Worm (Caenorhabditis elegans) whole organism, L2 larva: ENCODE data around the gene che-12.

Experiments
- R02D3.7 ChIP-seq: fragments of 150-350 bp; optimal IDR thresholded peaks from 2 replicates; lab custom pipeline; 2014; ENCODE audit warnings: missing biosample characterization, missing genetic modification characterization
- Y55F3AM.14 ChIP-seq: fragments of 200-800 bp; sonication (Bioruptor generic); optimal IDR thresholded peaks from 2 replicates; lab custom pipeline; 2018; ENCODE audit warnings: mild to moderate bottlenecking, missing genetic modification characterization, missing compliant biosample characterization
- ama-1 ChIP-seq: fragments of 150-350 bp; optimal IDR thresholded peaks from 2 replicates; lab custom pipeline; 2018; ENCODE audit warnings: inconsistent platforms
- lin-13 ChIP-seq: fragments of 150-350 bp; optimal IDR thresholded peaks from 2 replicates; lab custom pipeline; 2014; ENCODE audit warnings: missing biosample characterization, missing genetic modification reagents, missing genetic modification characterization
- snpc-4 ChIP-seq: fragments of 150-350 bp; optimal IDR thresholded peaks from 2 replicates; lab custom pipeline; 2014; ENCODE audit warnings: missing biosample characterization, missing genetic modification characterization
- ztf-11 ChIP-seq: sonication (generic microtip); optimal IDR thresholded peaks from 2 replicates; lab custom pipeline; 2017; ENCODE audit warnings: missing biosample characterization, missing genetic modification characterization

DNA sequence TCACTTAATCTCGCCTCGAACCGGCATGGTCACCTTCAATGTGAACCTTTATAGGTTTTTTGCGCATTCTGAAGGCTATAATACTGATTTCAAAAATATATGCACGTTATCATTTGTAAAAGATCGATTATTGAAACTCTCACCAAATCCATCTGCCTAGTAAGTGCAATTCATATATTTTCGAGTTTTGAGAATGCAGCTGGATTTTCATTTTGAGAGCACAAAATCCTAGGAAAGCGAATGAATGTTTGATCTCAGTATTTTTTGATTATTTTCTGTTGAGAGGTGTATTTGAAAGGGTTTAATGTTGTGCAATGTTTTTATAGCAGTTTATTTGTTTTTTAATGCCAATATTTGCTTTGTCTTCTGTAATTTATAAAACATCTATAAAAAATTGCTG, 31.1 kb downstream of the che-12 start:
- TF ChIP-seq ztf-11 (tag; lab: Kevin White, UChicago) (no peak), R02D3.7 (tag; lab: Kevin White, UChicago) (no peak), Y55F3AM.14 (GFP tag; lab: Kevin White, UChicago) (no peak), lin-13 (GFP tag; lab: Kevin White, UChicago) (no peak), snpc-4 (tag; lab: Kevin White, UChicago) (no peak), ama-1 (lab: Kevin White, UChicago) (no peak)
